Fruit fly (Drosophila melanogaster) whole organism, prepupa: ENCODE data around the gene Phlpp.

ENCODE experiments used
- CG10631 ChIP-seq: fragments of 200-800 bp; sonication (Bioruptor generic); optimal IDR thresholded peaks from 2 replicates; lab custom pipeline; 2016; ENCODE audit warnings: missing biosample characterization, missing genetic modification characterization
- CG10669 ChIP-seq: fragments of 200-800 bp; sonication (Bioruptor generic); optimal IDR thresholded peaks from 3 replicates; lab custom pipeline; 2018; ENCODE audit warnings: missing biosample characterization, mild to moderate bottlenecking, missing genetic modification characterization, moderate library complexity
- CG11294 ChIP-seq: fragments of 200-800 bp; sonication (Bioruptor generic); IDR thresholded peaks from 2 replicates; pipeline ENCODE4 v1.3.6; 2022; ENCODE audit warnings: missing biosample characterization, missing genetic modification characterization
- CG11902 ChIP-seq: fragments of 200-800 bp; sonication (Bioruptor generic); optimal IDR thresholded peaks from 3 replicates; lab custom pipeline; 2016; ENCODE audit warnings: missing biosample characterization, missing genetic modification characterization
- CG15336 ChIP-seq: fragments of 200-800 bp; sonication (Bioruptor generic); IDR thresholded peaks from 2 replicates; pipeline ENCODE4 v1.3.6; 2022; ENCODE audit warnings: missing biosample characterization, missing genetic modification characterization
- CG16779 ChIP-seq: fragments of 200-800 bp; sonication (Bioruptor generic); optimal IDR thresholded peaks from 3 replicates; lab custom pipeline; 2017; ENCODE audit warnings: missing biosample characterization, mild to moderate bottlenecking, missing genetic modification characterization
- CG31627 ChIP-seq: fragments of 200-800 bp; sonication (Bioruptor generic); optimal IDR thresholded peaks from 3 replicates; lab custom pipeline; 2016; ENCODE audit warnings: missing biosample characterization, missing genetic modification characterization
- CG32006 ChIP-seq: fragments of 200-800 bp; sonication (Bioruptor generic); optimal IDR thresholded peaks from 3 replicates; lab custom pipeline; 2017; ENCODE audit warnings: missing biosample characterization, mild to moderate bottlenecking, missing genetic modification characterization
- CG6163 ChIP-seq: fragments of 200-800 bp; sonication (Bioruptor generic); IDR thresholded peaks from 3 replicates; pipeline ENCODE4 v1.3.6; 2022; ENCODE audit warnings: missing biosample characterization, missing genetic modification characterization
- CG6276 ChIP-seq: fragments of 200-800 bp; sonication (Bioruptor generic); optimal IDR thresholded peaks from 2 replicates; lab custom pipeline; 2017; ENCODE audit warnings: missing biosample characterization, mild to moderate bottlenecking, missing genetic modification characterization
- CG6792 ChIP-seq: fragments of 200-800 bp; sonication (Bioruptor generic); optimal IDR thresholded peaks from 3 replicates; lab custom pipeline; 2016; ENCODE audit warnings: missing biosample characterization, missing genetic modification characterization
- CG6854 ChIP-seq: fragments of 200-800 bp; sonication (Bioruptor generic); optimal IDR thresholded peaks from 2 replicates; lab custom pipeline; 2017; ENCODE audit warnings: missing biosample characterization, mild to moderate bottlenecking, missing genetic modification characterization
- CG8119 ChIP-seq: fragments of 200-800 bp; sonication (Bioruptor generic); IDR thresholded peaks from 3 replicates; pipeline ENCODE4 v1.3.6; 2022; ENCODE audit warnings: missing biosample characterization, missing genetic modification characterization
- CG8319 ChIP-seq: fragments of 200-800 bp; sonication (Bioruptor generic); optimal IDR thresholded peaks from 3 replicates; lab custom pipeline; 2016; ENCODE audit warnings: missing biosample characterization, missing genetic modification characterization
- CG8632 ChIP-seq: fragments of 200-800 bp; sonication (Bioruptor generic); optimal IDR thresholded peaks from 3 replicates; lab custom pipeline; 2016; ENCODE audit warnings: missing biosample characterization, missing genetic modification characterization
- CG9139 ChIP-seq: fragments of 200-800 bp; sonication (Bioruptor generic); optimal IDR thresholded peaks from 3 replicates; lab custom pipeline; 2017; ENCODE audit warnings: missing biosample characterization, mild to moderate bottlenecking, missing genetic modification characterization
- Eip75B ChIP-seq: fragments of 200-800 bp; sonication (Bioruptor generic); optimal IDR thresholded peaks from 3 replicates; lab custom pipeline; 2016; ENCODE audit warnings: missing biosample characterization, missing genetic modification characterization
- Ets21C ChIP-seq: fragments of 200-800 bp; sonication (Bioruptor generic); optimal IDR thresholded peaks from 3 replicates; lab custom pipeline; 2016; ENCODE audit warnings: missing biosample characterization, missing genetic modification characterization
- Ets96B ChIP-seq: fragments of 200-800 bp; optimal IDR thresholded peaks from 2 replicates; lab custom pipeline; 2019; ENCODE audit warnings: missing biosample characterization, mild to moderate bottlenecking, missing genetic modification characterization, moderate library complexity
- Hr39 ChIP-seq: fragments of 200-800 bp; sonication (Bioruptor generic); optimal IDR thresholded peaks from 2 replicates; lab custom pipeline; 2016; ENCODE audit warnings: missing biosample characterization, missing genetic modification characterization
- Lpt ChIP-seq: fragments of 200-800 bp; sonication (Bioruptor generic); optimal IDR thresholded peaks from 3 replicates; lab custom pipeline; 2016; ENCODE audit warnings: missing biosample characterization, missing genetic modification characterization
- Met ChIP-seq: fragments of 200-800 bp; sonication (Bioruptor generic); optimal IDR thresholded peaks from 3 replicates; lab custom pipeline; 2016; ENCODE audit warnings: missing biosample characterization, missing genetic modification characterization
- OdsH ChIP-seq: fragments of 200-800 bp; sonication (Bioruptor generic); optimal IDR thresholded peaks from 3 replicates; lab custom pipeline; 2016; ENCODE audit warnings: missing biosample characterization, missing genetic modification characterization
- Smox ChIP-seq: fragments of 200-800 bp; sonication (Bioruptor generic); optimal IDR thresholded peaks from 3 replicates; lab custom pipeline; 2016; ENCODE audit warnings: missing biosample characterization, missing genetic modification characterization
- Sox102F ChIP-seq: fragments of 200-800 bp; sonication (Bioruptor generic); optimal IDR thresholded peaks from 2 replicates; lab custom pipeline; 2016; ENCODE audit warnings: missing biosample characterization, mild to moderate bottlenecking, missing genetic modification characterization
- Sox14 ChIP-seq: fragments of 200-800 bp; sonication (Bioruptor generic); optimal IDR thresholded peaks from 3 replicates; lab custom pipeline; 2016; ENCODE audit warnings: missing biosample characterization, missing genetic modification characterization
- Sox15 ChIP-seq: fragments of 200-800 bp; sonication (Bioruptor generic); optimal IDR thresholded peaks from 3 replicates; lab custom pipeline; 2016; ENCODE audit warnings: missing biosample characterization, missing genetic modification characterization
- achi ChIP-seq: fragments of 200-800 bp; sonication (Bioruptor generic); optimal IDR thresholded peaks from 3 replicates; lab custom pipeline; 2016; ENCODE audit warnings: missing biosample characterization, missing genetic modification characterization
- acj6 ChIP-seq: fragments of 200-800 bp; sonication (Bioruptor generic); optimal IDR thresholded peaks from 3 replicates; lab custom pipeline; 2016; ENCODE audit warnings: missing biosample characterization, missing genetic modification characterization
- dac ChIP-seq: fragments of 200-800 bp; sonication (Bioruptor generic); optimal IDR thresholded peaks from 2 replicates; lab custom pipeline; 2017; ENCODE audit warnings: missing biosample characterization, mild to moderate bottlenecking, missing genetic modification characterization
- eg ChIP-seq: fragments of 200-800 bp; sonication (Bioruptor generic); IDR thresholded peaks from 3 replicates; pipeline ENCODE4 v1.3.6; 2022; ENCODE audit warnings: missing biosample characterization, missing genetic modification characterization
- fd59A ChIP-seq: fragments of 200-800 bp; sonication (Bioruptor generic); optimal IDR thresholded peaks from 2 replicates; lab custom pipeline; 2017; ENCODE audit warnings: missing biosample characterization, mild to moderate bottlenecking, missing genetic modification characterization, missing genetic modification reagents
- fd85E ChIP-seq: fragments of 200-800 bp; sonication (Bioruptor generic); optimal IDR thresholded peaks from 3 replicates; lab custom pipeline; 2016; ENCODE audit warnings: missing biosample characterization, missing genetic modification characterization
- salr ChIP-seq, 2 experiments: fragments of 200-800 bp; sonication (Bioruptor generic); optimal IDR thresholded peaks; 3 replicates each; lab custom pipeline; 2016 to 2018; ENCODE audit warnings: missing biosample characterization in 2 of 2, missing genetic modification characterization in 2 of 2, mild to moderate bottlenecking in 1 of 2
- spab ChIP-seq: fragments of 200-800 bp; sonication (Bioruptor generic); optimal IDR thresholded peaks from 2 replicates; lab custom pipeline; 2017; ENCODE audit warnings: missing biosample characterization, mild to moderate bottlenecking, missing genetic modification characterization, missing genetic modification reagents
- svp ChIP-seq: fragments of 200-800 bp; sonication (Bioruptor generic); peaks from one replicate; lab custom pipeline; 2016; ENCODE audit warnings: missing biosample characterization, missing genetic modification characterization

Phlpp gene

DNA sequence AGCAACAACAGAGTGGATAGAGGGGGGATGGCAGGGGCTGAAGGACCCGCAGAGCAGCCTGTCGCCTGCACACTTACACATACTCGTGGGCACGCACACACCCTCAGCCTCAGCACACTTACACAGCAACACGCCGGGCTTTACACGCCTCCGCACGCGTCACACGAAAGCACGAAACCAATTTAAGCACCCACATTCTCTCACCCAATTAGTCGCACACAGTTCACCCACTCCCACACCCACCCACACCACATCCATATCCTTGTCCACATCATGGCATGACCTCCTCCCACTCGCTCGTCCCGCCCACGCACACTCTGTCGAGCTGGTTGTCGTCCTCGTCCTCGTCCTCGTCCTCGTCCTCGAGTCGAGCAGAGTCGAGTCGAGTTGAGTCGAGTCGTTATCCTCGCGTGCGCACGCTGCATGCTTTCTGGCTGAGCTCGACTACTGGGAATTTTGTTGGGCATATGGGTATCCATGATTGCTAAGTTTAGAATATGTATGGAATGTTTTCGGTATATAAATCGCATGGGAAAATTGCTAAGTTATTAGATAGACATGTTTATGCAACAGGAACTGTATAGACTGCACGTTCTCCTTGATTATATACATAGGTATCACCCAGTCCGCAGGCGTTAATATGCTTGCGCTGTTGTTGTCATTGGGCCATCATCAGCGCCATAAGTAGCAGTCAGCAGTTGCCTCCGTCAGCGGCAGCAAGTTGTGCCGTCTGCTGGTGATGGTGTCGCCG, 46.9 kb upstream of the Phlpp start (continued):
- TF ChIP-seq CG8632 (GFP tag; lab: Kevin White, UChicago) (peak; percentile 53), CG6276 (GFP tag; lab: Kevin White, UChicago) (peak; percentile 57), CG6792 (GFP tag; lab: Kevin White, UChicago) (peak; percentile 75), CG6854 (GFP tag; lab: Kevin White, UChicago) (no peak), acj6 (GFP tag; lab: Kevin White, UChicago) (peak; percentile 70), Eip75B (GFP tag; lab: Kevin White, UChicago) (peak; percentile 73), CG11294 (GFP tag; lab: Robert Waterston, UW) (peak; percentile 71; the same call in 1 of the 2 replicates), Met (GFP tag; lab: Kevin White, UChicago) (peak; percentile 74), fd85E (GFP tag; lab: Kevin White, UChicago) (no peak), CG10631 (GFP tag; lab: Kevin White, UChicago) (peak; percentile 73), CG8119 (GFP tag; lab: Robert Waterston, UW) (peak; percentile 70), CG32006 (peak; percentile 76), CG11902 (GFP tag; lab: Kevin White, UChicago) (peak; percentile 66), CG8319 (GFP tag; lab: Kevin White, UChicago) (peak; percentile 51), Ets96B (tag; lab: Kevin White, UChicago) (peak; percentile 78), Hr39 (peak; percentile 80), OdsH (peak; percentile 74), Sox14 (GFP tag; lab: Kevin White, UChicago) (peak; percentile 75), CG15336 (GFP tag; lab: Robert Waterston, UW) (peak; percentile 63), fd59A (GFP tag; lab: Kevin White, UChicago) (peak; percentile 60), CG6163 (GFP tag; lab: Robert Waterston, UW) (peak; percentile 80), salr (GFP tag; optimal IDR thresholded peaks at IDR 0.05; lab: Kevin White, UChicago) (peak; percentile 51 to 62), CG16779 (tag; lab: Kevin White, UChicago) (peak; percentile 5), CG9139 (peak; percentile 30), CG31627 (GFP tag; lab: Kevin White, UChicago) (peak; percentile 79), dac (GFP tag; lab: Kevin White, UChicago) (no peak), CG10669 (peak; percentile 77), spab (GFP tag; lab: Kevin White, UChicago) (peak; percentile 67), Smox (GFP tag; lab: Kevin White, UChicago) (peak; percentile 63), achi (GFP tag; lab: Kevin White, UChicago) (peak; percentile 71), Sox102F (GFP tag; lab: Kevin White, UChicago) (peak; percentile 71), eg (GFP tag; lab: Robert Waterston, UW) (peak; percentile 78), Sox15 (GFP tag; lab: Kevin White, UChicago) (peak; percentile 62)

DNA sequence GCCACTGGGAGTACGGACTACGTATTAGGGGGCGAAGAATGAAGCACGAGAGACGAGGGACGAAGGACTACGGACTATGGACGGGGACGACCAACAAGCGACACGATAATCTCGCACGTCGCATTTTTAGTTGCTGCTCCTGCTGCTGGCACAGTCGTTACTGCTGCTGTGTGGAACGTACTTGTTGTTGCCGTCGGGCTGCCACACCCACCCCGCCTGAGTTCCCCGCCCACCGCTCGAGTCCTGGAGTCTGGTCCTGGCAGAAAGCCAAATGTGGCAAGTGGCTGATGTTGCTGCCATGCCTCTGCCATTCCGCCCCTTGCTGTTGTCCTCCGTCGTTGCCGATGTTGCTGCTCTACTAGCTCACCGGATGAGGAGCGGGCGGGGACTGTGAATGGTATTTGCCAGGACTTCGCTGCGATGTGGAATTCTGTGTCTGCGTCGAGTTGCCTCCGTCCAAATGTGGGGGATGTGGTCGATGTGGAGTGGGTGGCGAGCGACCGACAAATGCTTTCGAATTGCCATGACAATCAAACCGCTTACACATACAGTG, 46.1 kb upstream of the Phlpp start:
- TF ChIP-seq Ets21C (no peak), svp (GFP tag; lab: Kevin White, UChicago) (peak; percentile 9), Lpt (GFP tag; lab: Kevin White, UChicago) (no peak), CG8632 (GFP tag; lab: Kevin White, UChicago) (no peak)
